Worm (Caenorhabditis elegans): ENCODE data around the gene F55C12.2.

Gene F55C12.2

DNA sequence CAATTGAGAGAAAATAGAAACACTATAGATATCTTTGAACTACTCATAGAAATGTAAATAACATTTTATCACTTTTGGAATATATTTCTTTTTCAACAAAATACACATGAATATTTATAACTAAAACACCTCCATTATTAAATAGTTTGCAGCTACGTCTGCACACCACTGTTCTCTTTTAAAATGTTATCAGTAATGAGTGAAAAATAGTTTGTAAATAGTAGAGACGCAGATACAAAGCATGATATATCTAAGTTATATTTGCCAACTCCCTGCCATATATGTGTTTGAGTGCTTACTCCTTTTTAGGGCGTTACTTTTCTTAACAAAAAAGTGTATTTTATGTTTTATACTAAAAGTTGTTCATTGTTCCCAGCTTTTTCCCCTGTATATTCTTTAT, 30.4 kb upstream of the F55C12.2 start:
- TF ChIP-seq him-1 (tag; optimal IDR thresholded peaks at IDR 0.05) (no peak), dao-5 (tag; optimal IDR thresholded peaks at IDR 0.05) (no peak), W03F9.2 (tag; optimal IDR thresholded peaks at IDR 0.05) (no peak)

- no peak for TF ChIP-seq W03F9.2 (tag; optimal IDR thresholded peaks at IDR 0.05)
- TF ChIP-seq dao-5 (tag; optimal IDR thresholded peaks at IDR 0.05), result no peak
- no peak for TF ChIP-seq him-1 (tag; optimal IDR thresholded peaks at IDR 0.05)
Observed at ce11 chrII:5852007-5852406, 24.6 kb upstream of the F55C12.2 start, which contains the start of gene H41C03.2. H41C03.2 (minus strand) TSS chrII:5852107.

ce11 chrII:5853261-5853660, 23.4 kb upstream of the F55C12.2 start:
- no peak for TF ChIP-seq dao-5 (tag; optimal IDR thresholded peaks at IDR 0.05)
- TF ChIP-seq him-1 (tag; optimal IDR thresholded peaks at IDR 0.05), result no peak
- no peak for TF ChIP-seq W03F9.2 (tag; optimal IDR thresholded peaks at IDR 0.05)

- TF ChIP-seq him-1 (tag; optimal IDR thresholded peaks at IDR 0.05), result no peak
- TF ChIP-seq W03F9.2 (tag; optimal IDR thresholded peaks at IDR 0.05), result no peak
- no peak for TF ChIP-seq dao-5 (tag; optimal IDR thresholded peaks at IDR 0.05)
Observed at ce11 chrII:5854122-5854521, 22.5 kb upstream of the F55C12.2 start, which contains the start of gene H41C03.1. H41C03.1 (plus strand) TSS chrII:5854422.

DNA sequence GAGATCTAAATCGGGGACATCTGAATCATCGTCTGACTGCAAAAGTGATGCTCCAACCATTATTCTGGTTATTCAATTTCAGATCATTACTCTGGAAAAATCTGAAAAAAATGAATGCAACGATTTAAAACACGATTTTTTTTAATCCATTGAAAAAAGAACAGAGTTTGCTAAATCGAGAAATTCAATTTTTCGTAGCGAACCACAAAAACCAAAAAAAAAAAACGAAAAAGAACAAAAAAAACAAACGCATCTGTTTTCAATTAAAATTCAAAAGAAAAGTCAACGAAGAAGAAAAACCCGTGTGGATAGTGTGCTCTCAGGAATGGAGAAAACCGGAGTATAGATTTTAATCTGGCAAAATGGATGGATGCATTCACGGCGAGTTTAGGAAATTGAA, 18.3 kb upstream of the F55C12.2 start, which contains the start of gene F55C12.4:
F55C12.4 (minus strand) TSS at position 101 of the 400 bp plus-strand sequence.
- no peak for TF ChIP-seq dao-5 (tag; optimal IDR thresholded peaks at IDR 0.05)
- TF ChIP-seq him-1 (tag; optimal IDR thresholded peaks at IDR 0.05), result no peak
- no peak for TF ChIP-seq W03F9.2 (tag; optimal IDR thresholded peaks at IDR 0.05)

DNA sequence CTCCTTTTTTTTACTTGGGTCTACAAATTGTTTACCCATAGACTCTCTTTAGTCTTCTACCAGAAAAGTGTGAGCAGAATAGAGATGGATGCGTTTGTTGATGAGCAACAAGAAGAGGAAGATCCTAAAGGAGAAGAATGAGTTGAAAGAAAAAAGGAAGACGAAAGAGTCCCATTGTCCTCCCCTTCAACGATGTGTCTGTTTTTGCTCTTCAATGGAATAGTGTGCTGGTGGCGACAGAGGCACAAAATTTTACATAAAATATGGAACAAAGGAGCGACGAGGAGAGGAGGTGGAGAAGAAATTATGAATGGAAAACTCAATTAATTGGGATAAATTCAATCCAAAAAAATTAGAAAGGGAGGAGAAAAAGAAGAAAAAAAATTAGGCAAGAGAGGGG, 16.0 kb upstream of the F55C12.2 start:
- TF ChIP-seq dao-5 (tag; optimal IDR thresholded peaks at IDR 0.05) (no peak), him-1 (tag; optimal IDR thresholded peaks at IDR 0.05) (no peak), W03F9.2 (tag; optimal IDR thresholded peaks at IDR 0.05) (no peak)

DNA sequence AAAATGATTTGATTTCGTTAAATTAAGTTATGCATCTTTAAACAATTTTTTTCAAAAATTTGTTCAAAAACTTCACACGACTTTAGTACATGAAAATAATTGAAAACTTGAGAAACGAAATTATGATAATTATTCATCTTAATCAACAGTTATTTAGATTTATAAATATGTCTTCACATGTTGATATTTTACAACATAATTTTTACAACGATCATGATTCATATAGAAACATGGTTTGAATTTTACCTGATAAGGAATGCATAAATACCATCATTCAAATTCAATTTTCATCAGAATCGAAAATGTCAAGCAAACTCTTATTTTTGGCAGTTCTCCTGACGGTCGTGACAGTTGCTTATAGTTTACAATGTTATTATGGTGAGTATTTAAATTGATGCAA, 12.7 kb upstream of the F55C12.2 start, which contains the start of gene tag-234:
tag-234 (plus strand) TSS at position 301 of the 400 bp plus-strand sequence.
- TF ChIP-seq dao-5 (tag; optimal IDR thresholded peaks at IDR 0.05) (no peak), him-1 (tag; optimal IDR thresholded peaks at IDR 0.05) (no peak), W03F9.2 (tag; optimal IDR thresholded peaks at IDR 0.05) (no peak)

- TF ChIP-seq dao-5 (tag; optimal IDR thresholded peaks at IDR 0.05) (no peak), him-1 (tag; optimal IDR thresholded peaks at IDR 0.05) (no peak), W03F9.2 (tag; optimal IDR thresholded peaks at IDR 0.05) (no peak)
Observed at ce11 chrII:5865405-5866308, 11.0 kb upstream of the F55C12.2 start, which contains the start of gene F55C12.19. F55C12.19 (plus strand) TSS chrII:5866139.

DNA sequence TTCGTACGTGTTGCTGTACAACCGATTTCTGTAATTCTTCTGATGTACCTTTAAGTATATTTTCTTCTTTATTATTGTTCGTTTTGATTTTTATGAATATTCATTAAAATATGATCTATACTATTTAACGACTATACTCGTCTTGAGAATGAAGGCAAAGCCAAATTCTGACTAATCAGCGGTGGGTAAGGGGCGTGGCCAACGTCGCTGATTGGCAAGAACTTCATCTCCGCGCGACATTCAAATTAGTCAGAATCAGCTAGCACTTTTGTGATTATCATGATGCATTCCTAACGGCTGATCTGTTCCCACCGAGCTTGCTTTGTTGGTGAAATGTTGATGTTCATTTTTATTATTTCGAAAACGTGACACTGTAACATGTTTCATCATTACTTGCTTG, 9.7 kb upstream of the F55C12.2 start:
- TF ChIP-seq dao-5 (tag; optimal IDR thresholded peaks at IDR 0.05) (no peak), W03F9.2 (tag; optimal IDR thresholded peaks at IDR 0.05) (no peak), him-1 (tag; optimal IDR thresholded peaks at IDR 0.05) (no peak)

- no peak for TF ChIP-seq dao-5 (tag; optimal IDR thresholded peaks at IDR 0.05)
Observed at ce11 chrII:5871508-5871907, 5.1 kb upstream of the F55C12.2 start.

DNA sequence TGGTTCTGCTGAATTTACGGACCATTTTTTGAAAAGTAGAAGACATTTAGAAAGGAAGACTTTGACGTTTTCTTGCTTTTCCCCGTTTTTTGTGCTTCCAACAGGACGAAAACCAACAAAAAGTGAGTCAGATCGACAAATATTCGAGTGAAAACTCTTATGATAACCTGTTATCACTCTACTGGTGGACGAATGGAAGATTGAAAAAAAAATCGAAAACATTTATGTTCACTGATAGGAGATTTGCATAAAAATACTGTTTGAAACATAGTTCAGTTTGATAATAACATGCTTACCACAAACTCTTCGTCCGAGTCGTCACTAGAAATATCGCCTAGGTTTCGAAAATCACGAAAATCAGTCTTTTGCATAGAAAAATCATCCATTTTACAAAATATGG, 4.2 kb upstream of the F55C12.2 start:
- TF ChIP-seq W03F9.2 (tag; optimal IDR thresholded peaks at IDR 0.05) (no peak), him-1 (tag; optimal IDR thresholded peaks at IDR 0.05) (no peak)

ce11 chrII:5873564-5874070, 3.0 kb upstream of the F55C12.2 start, which contains the start of gene tex-2:
tex-2 (minus strand) TSS chrII:5873614.
- peak; percentile 23 for TF ChIP-seq W03F9.2 (tag; optimal IDR thresholded peaks at IDR 0.05)
- no peak for TF ChIP-seq dao-5 (tag; optimal IDR thresholded peaks at IDR 0.05)
- no peak for TF ChIP-seq him-1 (tag; optimal IDR thresholded peaks at IDR 0.05)

DNA sequence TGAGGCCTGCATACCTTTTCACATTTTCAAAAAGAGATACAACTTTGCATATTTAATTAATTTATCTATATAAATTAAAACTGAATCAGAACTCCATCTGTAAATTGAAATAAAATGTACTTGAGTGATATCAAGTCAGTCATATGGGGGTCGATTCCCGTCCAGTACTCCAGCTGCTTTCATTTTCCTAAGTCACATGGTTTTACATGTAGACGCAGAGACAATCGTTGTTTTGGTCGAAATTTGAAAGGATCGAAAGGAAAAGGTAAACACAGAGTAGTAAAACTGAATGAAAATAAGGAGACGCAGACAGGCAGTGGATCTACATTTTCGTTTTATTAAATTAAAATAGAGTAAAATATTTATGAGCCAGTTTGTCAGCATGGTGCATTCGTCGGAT, 2.5 kb upstream of the F55C12.2 start:
- TF ChIP-seq dao-5 (tag; optimal IDR thresholded peaks at IDR 0.05) (no peak), W03F9.2 (tag; optimal IDR thresholded peaks at IDR 0.05) (no peak), him-1 (tag; optimal IDR thresholded peaks at IDR 0.05) (no peak)

DNA sequence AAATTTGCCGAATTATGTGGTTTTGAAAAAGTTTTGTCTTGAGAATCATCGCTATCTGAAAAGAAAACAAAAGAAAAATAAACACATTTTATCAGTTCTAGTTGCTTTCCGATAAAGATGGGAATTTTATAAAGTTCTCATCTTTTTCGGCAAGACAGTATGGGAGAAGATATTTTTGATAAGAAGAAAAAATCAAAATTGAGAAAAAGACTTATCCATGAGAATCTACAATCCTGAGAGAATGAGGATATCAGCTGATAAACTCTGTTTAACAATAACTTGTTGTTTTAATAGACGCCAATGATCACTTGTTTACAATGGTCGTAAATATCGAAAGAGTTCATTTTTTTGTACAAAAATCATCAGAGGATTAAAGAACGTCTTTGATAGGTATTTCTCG, 558 bp upstream of the F55C12.2 start, which contains the start of gene F55C12.6:
F55C12.6 (minus strand) TSS at position 101 of the 400 bp plus-strand sequence.
- no peak for TF ChIP-seq him-1 (tag; optimal IDR thresholded peaks at IDR 0.05)
- no peak for TF ChIP-seq dao-5 (tag; optimal IDR thresholded peaks at IDR 0.05)
- no peak for TF ChIP-seq W03F9.2 (tag; optimal IDR thresholded peaks at IDR 0.05)

Data from whole organism, L4/young adult.